Worm (Caenorhabditis elegans) whole organism, late embryonic: ENCODE results near the gene C32D5.8.

Experiments
- C08G9.2 ChIP-seq: sonication (generic microtip); optimal IDR thresholded peaks from 2 replicates; lab custom pipeline; 2016; ENCODE audit warnings: mild to moderate bottlenecking, missing genetic modification characterization, moderate library complexity, missing compliant biosample characterization
- F13H6.1 ChIP-seq: sonication (generic microtip); optimal IDR thresholded peaks from 2 replicates; lab custom pipeline; 2016; ENCODE audit warnings: missing genetic modification characterization, missing compliant biosample characterization
- K02D7.2 ChIP-seq: sonication (generic microtip); optimal IDR thresholded peaks from 2 replicates; lab custom pipeline; 2017; ENCODE audit warnings: mild to moderate bottlenecking, missing genetic modification characterization, missing compliant biosample characterization
- K09A11.1 ChIP-seq: sonication (generic microtip); optimal IDR thresholded peaks from 2 replicates; lab custom pipeline; 2017; ENCODE audit warnings: antibody characterized with exemption, mild to moderate bottlenecking, missing genetic modification characterization, missing compliant biosample characterization; ENCODE audit not compliant: insufficient read depth
- T23F11.4 ChIP-seq: fragments of 200-800 bp; sonication (Bioruptor generic); optimal IDR thresholded peaks from 2 replicates; lab custom pipeline; 2018; ENCODE audit warnings: mild to moderate bottlenecking, missing genetic modification characterization, missing compliant biosample characterization
- ahr-1 ChIP-seq: sonication (generic microtip); optimal IDR thresholded peaks from 2 replicates; lab custom pipeline; 2016; ENCODE audit warnings: missing genetic modification characterization, missing compliant biosample characterization
- ceh-14 ChIP-seq: sonication (generic microtip); optimal IDR thresholded peaks from 2 replicates; lab custom pipeline; 2016; ENCODE audit warnings: missing genotype, missing genetic modification characterization, missing compliant biosample characterization
- ceh-18 ChIP-seq: sonication (generic microtip); optimal IDR thresholded peaks from 2 replicates; lab custom pipeline; 2016; ENCODE audit warnings: missing genetic modification characterization, missing compliant biosample characterization
- ceh-2 ChIP-seq: sonication (generic microtip); optimal IDR thresholded peaks from 2 replicates; lab custom pipeline; 2016; ENCODE audit warnings: missing genotype, missing genetic modification characterization, missing compliant biosample characterization
- ceh-30 ChIP-seq: fragments of 150-350 bp; optimal IDR thresholded peaks from 2 replicates; lab custom pipeline; 2014; ENCODE audit warnings: missing biosample characterization, missing genetic modification characterization
- ceh-31 ChIP-seq: sonication (generic microtip); optimal IDR thresholded peaks from 2 replicates; lab custom pipeline; 2016; ENCODE audit warnings: missing genetic modification characterization, missing compliant biosample characterization
- ceh-34 ChIP-seq: sonication (generic microtip); optimal IDR thresholded peaks from 2 replicates; lab custom pipeline; 2016; ENCODE audit warnings: mild to moderate bottlenecking, missing genetic modification characterization, missing compliant biosample characterization
- ceh-6 ChIP-seq: fragments of 200-800 bp; sonication (Bioruptor generic); optimal IDR thresholded peaks from 2 replicates; lab custom pipeline; 2018; ENCODE audit warnings: mild to moderate bottlenecking, missing genetic modification characterization, missing compliant biosample characterization
- che-1 ChIP-seq: sonication (generic microtip); optimal IDR thresholded peaks from 2 replicates; lab custom pipeline; 2016; ENCODE audit warnings: mild to moderate bottlenecking, missing genetic modification characterization, missing compliant biosample characterization
- dmd-4 ChIP-seq: sonication (generic microtip); optimal IDR thresholded peaks from 2 replicates; lab custom pipeline; 2016; ENCODE audit warnings: borderline replicate concordance, missing genetic modification characterization, missing compliant biosample characterization
- elt-2 ChIP-seq: sonication (generic microtip); optimal IDR thresholded peaks from 2 replicates; lab custom pipeline; 2016; ENCODE audit warnings: missing genetic modification reagents, missing genetic modification characterization, missing compliant biosample characterization
- ets-4 ChIP-seq: sonication (generic microtip); optimal IDR thresholded peaks from 2 replicates; lab custom pipeline; 2016; ENCODE audit warnings: missing genetic modification characterization, missing compliant biosample characterization
- eyg-1 ChIP-seq: sonication (generic microtip); optimal IDR thresholded peaks from 2 replicates; lab custom pipeline; 2016; ENCODE audit warnings: missing genotype, missing genetic modification characterization, missing compliant biosample characterization
- fax-1 ChIP-seq: sonication (generic microtip); optimal IDR thresholded peaks from 2 replicates; lab custom pipeline; 2016; ENCODE audit warnings: missing genotype, missing genetic modification characterization, missing compliant biosample characterization
- fkh-10 ChIP-seq: fragments of 150-350 bp; optimal IDR thresholded peaks from 2 replicates; lab custom pipeline; 2014; ENCODE audit warnings: missing biosample characterization, missing genetic modification reagents, missing genetic modification characterization
- fkh-6 ChIP-seq: sonication (generic microtip); optimal IDR thresholded peaks from 2 replicates; lab custom pipeline; 2016; ENCODE audit warnings: missing genetic modification characterization, missing compliant biosample characterization
- gmeb-2 ChIP-seq: sonication (generic microtip); optimal IDR thresholded peaks from 2 replicates; lab custom pipeline; 2016; ENCODE audit warnings: missing genetic modification characterization, inconsistent platforms, missing compliant biosample characterization
- hlh-8 ChIP-seq: sonication (generic microtip); optimal IDR thresholded peaks from 2 replicates; lab custom pipeline; 2016; ENCODE audit warnings: missing genotype, missing genetic modification characterization, missing compliant biosample characterization
- lim-6 ChIP-seq: sonication (generic microtip); optimal IDR thresholded peaks from 2 replicates; lab custom pipeline; 2016; ENCODE audit warnings: missing genetic modification characterization, missing compliant biosample characterization
- lin-11 ChIP-seq: fragments of 200-800 bp; sonication (Bioruptor generic); optimal IDR thresholded peaks from 2 replicates; lab custom pipeline; 2018; ENCODE audit warnings: mild to moderate bottlenecking, missing genetic modification characterization, missing compliant biosample characterization
- nfya-1 ChIP-seq: sonication (generic microtip); optimal IDR thresholded peaks from 2 replicates; lab custom pipeline; 2017; ENCODE audit warnings: missing genetic modification characterization, mild to moderate bottlenecking, missing compliant biosample characterization, antibody characterized with exemption, moderate library complexity
- nhr-11 ChIP-seq: fragments of 150-350 bp; optimal IDR thresholded peaks from 2 replicates; lab custom pipeline; 2014; ENCODE audit warnings: missing biosample characterization, missing genetic modification characterization
- nhr-232 ChIP-seq: sonication (generic microtip); optimal IDR thresholded peaks from 2 replicates; lab custom pipeline; 2016; ENCODE audit warnings: missing genetic modification characterization, missing compliant biosample characterization
- pat-9 ChIP-seq: fragments of 200-800 bp; sonication (Bioruptor generic); optimal IDR thresholded peaks from 2 replicates; lab custom pipeline; 2018; ENCODE audit warnings: mild to moderate bottlenecking, missing genetic modification characterization, moderate library complexity, missing compliant biosample characterization
- pax-1 ChIP-seq: fragments of 150-350 bp; optimal IDR thresholded peaks from 2 replicates; lab custom pipeline; 2014; ENCODE audit warnings: missing biosample characterization, missing genetic modification characterization
- pha-2 ChIP-seq: sonication (generic microtip); optimal IDR thresholded peaks from 2 replicates; lab custom pipeline; 2017; ENCODE audit warnings: mild to moderate bottlenecking, missing genetic modification characterization, missing compliant biosample characterization
- pqm-1 ChIP-seq: sonication (generic microtip); optimal IDR thresholded peaks from 2 replicates; lab custom pipeline; 2016; ENCODE audit warnings: missing genetic modification characterization, missing compliant biosample characterization
- ref-2 ChIP-seq: sonication (generic microtip); optimal IDR thresholded peaks from 2 replicates; lab custom pipeline; 2016; ENCODE audit warnings: missing genetic modification characterization, missing compliant biosample characterization
- rnt-1 ChIP-seq: sonication (generic microtip); optimal IDR thresholded peaks from 2 replicates; lab custom pipeline; 2016; ENCODE audit warnings: missing genetic modification characterization, missing compliant biosample characterization
- sdc-2 ChIP-seq: sonication (generic microtip); optimal IDR thresholded peaks from 2 replicates; lab custom pipeline; 2016; ENCODE audit warnings: missing genotype, missing genetic modification characterization, missing compliant biosample characterization
- tbx-2 ChIP-seq: sonication (generic microtip); optimal IDR thresholded peaks from 2 replicates; lab custom pipeline; 2016; ENCODE audit warnings: missing genetic modification characterization, missing compliant biosample characterization
- tbx-7 ChIP-seq: sonication (generic microtip); optimal IDR thresholded peaks from 2 replicates; lab custom pipeline; 2016; ENCODE audit warnings: missing genotype, missing genetic modification characterization, missing compliant biosample characterization
- unc-42 ChIP-seq: sonication (generic microtip); optimal IDR thresholded peaks from 2 replicates; lab custom pipeline; 2016; ENCODE audit warnings: missing genotype, missing genetic modification characterization, missing compliant biosample characterization
- unc-86 ChIP-seq: sonication (generic microtip); optimal IDR thresholded peaks from 2 replicates; lab custom pipeline; 2016; ENCODE audit warnings: missing genetic modification characterization, missing compliant biosample characterization
- zip-5 ChIP-seq: sonication (generic microtip); optimal IDR thresholded peaks from 2 replicates; lab custom pipeline; 2016; ENCODE audit warnings: missing genetic modification characterization, missing compliant biosample characterization
- ztf-16 ChIP-seq: sonication (generic microtip); optimal IDR thresholded peaks from 2 replicates; lab custom pipeline; 2017; ENCODE audit warnings: missing genetic modification characterization, missing compliant biosample characterization

Gene C32D5.8

DNA sequence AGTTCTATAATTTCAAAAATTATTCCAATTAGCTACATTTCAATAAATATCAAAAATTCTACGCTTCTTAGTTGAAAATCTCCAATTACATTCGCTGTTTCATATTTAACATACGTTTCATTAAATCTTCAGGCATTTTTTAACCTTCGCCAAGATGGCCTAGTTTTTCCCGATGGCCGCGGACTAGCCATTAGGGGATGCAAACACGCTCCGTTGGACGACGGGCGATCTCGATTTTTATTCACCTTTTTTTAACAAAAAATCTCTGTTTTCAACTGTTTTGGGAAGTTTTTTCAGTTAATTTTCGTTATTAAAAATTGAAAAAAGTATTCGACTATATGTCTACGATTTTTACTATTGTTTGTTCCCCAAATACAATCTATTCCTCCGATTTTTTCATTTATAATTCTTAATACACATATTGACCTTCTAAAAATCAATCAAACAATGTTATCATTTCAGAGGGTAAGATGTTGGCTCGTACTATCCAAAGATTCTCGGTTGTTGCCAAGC, 37.5 kb upstream of the C32D5.8 start, which contains the start of gene F58F12.1:
Gene F58F12.1, plus strand, starts transcription at position 463 of the 513 bp plus-strand sequence.
- TF ChIP-seq eyg-1 (tag; lab: Kevin White, UChicago) (no peak), ceh-14 (tag; lab: Kevin White, UChicago) (peak; percentile 61), tbx-2 (tag; lab: Kevin White, UChicago) (peak; percentile 88), F13H6.1 (tag; lab: Kevin White, UChicago) (peak; percentile 38), rnt-1 (peak; percentile 57), dmd-4 (peak; percentile 28), pqm-1 (tag; lab: Kevin White, UChicago) (peak; percentile 14), nhr-232 (tag; lab: Kevin White, UChicago) (no peak), unc-86 (tag; lab: Kevin White, UChicago) (peak; percentile 14), fax-1 (tag; lab: Kevin White, UChicago) (peak; percentile 59), gmeb-2 (tag; lab: Kevin White, UChicago) (peak; percentile 12), tbx-7 (tag; lab: Kevin White, UChicago) (peak; percentile 74), nhr-11 (no peak), ets-4 (tag; lab: Kevin White, UChicago) (peak; percentile 82), zip-5 (tag; lab: Kevin White, UChicago) (peak; percentile 44), ref-2 (tag; lab: Kevin White, UChicago) (peak; percentile 56), ceh-6 (GFP tag; lab: Kevin White, UChicago) (no peak), elt-2 (peak; percentile 48), ceh-2 (peak; percentile 88), ceh-34 (tag; lab: Kevin White, UChicago) (peak; percentile 31), ceh-31 (peak; percentile 93), pha-2 (tag; lab: Kevin White, UChicago) (no peak), ceh-18 (tag; lab: Kevin White, UChicago) (peak; percentile 19), fkh-6 (tag; lab: Kevin White, UChicago) (peak; percentile 35), unc-42 (no peak), sdc-2 (tag; lab: Kevin White, UChicago) (no peak), ztf-16 (tag; lab: Kevin White, UChicago) (no peak), nfya-1 (tag; lab: Kevin White, UChicago) (peak; percentile 26), ahr-1 (tag; lab: Kevin White, UChicago) (no peak), lin-11 (tag; lab: Kevin White, UChicago) (no peak), K09A11.1 (tag; lab: Kevin White, UChicago) (no peak), C08G9.2 (tag; lab: Kevin White, UChicago) (peak; percentile 83), pax-1 (tag; lab: Kevin White, UChicago) (no peak), che-1 (tag; lab: Kevin White, UChicago) (no peak), T23F11.4 (GFP tag; lab: Kevin White, UChicago) (no peak), hlh-8 (peak; percentile 71)

- TF ChIP-seq pat-9 (tag; lab: Kevin White, UChicago) (no peak), ceh-18 (tag; lab: Kevin White, UChicago) (no peak), lim-6 (tag; lab: Kevin White, UChicago) (no peak), zip-5 (tag; lab: Kevin White, UChicago) (no peak), tbx-7 (tag; lab: Kevin White, UChicago) (no peak), ztf-16 (tag; lab: Kevin White, UChicago) (no peak), K02D7.2 (tag; lab: Kevin White, UChicago) (no peak), sdc-2 (tag; lab: Kevin White, UChicago) (no peak), pqm-1 (tag; lab: Kevin White, UChicago) (no peak), ceh-31 (no peak), fkh-10 (GFP tag; lab: Kevin White, UChicago) (no peak), tbx-2 (tag; lab: Kevin White, UChicago) (no peak), ceh-30 (no peak)
These were observed 35.1 kb upstream of the C32D5.8 start, which contains the start of gene F58F12.12 for ce11 chrII:6380866-6381265. Gene F58F12.12 (plus strand): TSS chrII:6381166.
